Worm (Caenorhabditis elegans) whole organism, L3 larva: ENCODE data around the gene ttr-32.

Experiments used
- R02D3.7 ChIP-seq: fragments of 150-350 bp; optimal IDR thresholded peaks from 2 replicates; lab custom pipeline; 2014; ENCODE audit warnings: missing biosample characterization, missing genetic modification characterization
- ZK546.5 ChIP-seq: sonication (generic microtip); optimal IDR thresholded peaks from 2 replicates; lab custom pipeline; 2017; ENCODE audit warnings: missing biosample characterization, missing genetic modification characterization
- aly-2 ChIP-seq: fragments of 150-350 bp; optimal IDR thresholded peaks from 2 replicates; lab custom pipeline; 2014; ENCODE audit warnings: missing biosample characterization, missing genetic modification characterization
- ama-1 ChIP-seq: fragments of 150-350 bp; optimal IDR thresholded peaks from 2 replicates; lab custom pipeline; 2018
- ceh-16 ChIP-seq: sonication (generic microtip); optimal IDR thresholded peaks from 2 replicates; lab custom pipeline; 2017; ENCODE audit warnings: missing biosample characterization, missing genetic modification characterization
- ceh-28 ChIP-seq: fragments of 150-350 bp; optimal IDR thresholded peaks from 2 replicates; lab custom pipeline; 2014; ENCODE audit warnings: missing biosample characterization, missing genetic modification reagents, missing genetic modification characterization
- ceh-82 ChIP-seq: fragments of 150-350 bp; optimal IDR thresholded peaks from 2 replicates; lab custom pipeline; 2014; ENCODE audit warnings: missing biosample characterization, missing genetic modification characterization
- ceh-9 ChIP-seq: sonication (generic microtip); optimal IDR thresholded peaks from 2 replicates; lab custom pipeline; 2018; ENCODE audit warnings: missing biosample characterization, missing genetic modification characterization
- daf-12 ChIP-seq: fragments of 150-350 bp; optimal IDR thresholded peaks from 2 replicates; lab custom pipeline; 2014; ENCODE audit warnings: missing biosample characterization, missing genetic modification reagents, missing genetic modification characterization
- egl-27 ChIP-seq: sonication (generic microtip); optimal IDR thresholded peaks from 4 replicates; lab custom pipeline; 2017; ENCODE audit warnings: missing biosample characterization, missing genetic modification reagents, missing genetic modification characterization
- egl-5 ChIP-seq: fragments of 150-350 bp; optimal IDR thresholded peaks from 2 replicates; lab custom pipeline; 2017; ENCODE audit warnings: missing biosample characterization, missing genetic modification reagents, missing genetic modification characterization, inconsistent platforms
- elt-1 ChIP-seq: fragments of 150-350 bp; optimal IDR thresholded peaks from 2 replicates; lab custom pipeline; 2014; ENCODE audit warnings: missing biosample characterization, missing genetic modification characterization
- elt-2 ChIP-seq: sonication (generic microtip); optimal IDR thresholded peaks from 2 replicates; lab custom pipeline; 2016; ENCODE audit warnings: missing genetic modification reagents, mild to moderate bottlenecking, missing genetic modification characterization, missing compliant biosample characterization
- elt-3 ChIP-seq, 3 experiments: fragments of 150-350 bp in 1 of 3; sonication (generic microtip) in 2 of 3; optimal IDR thresholded peaks; 2 replicates in 2 of 3; 4 replicates in 1 of 3; lab custom pipeline; 2014 to 2017; ENCODE audit warnings: missing biosample characterization in 3 of 3, missing genetic modification characterization in 3 of 3
- eor-1 ChIP-seq, 2 experiments: fragments of 150-350 bp; optimal IDR thresholded peaks; 2 replicates each; lab custom pipeline; 2014 to 2018; ENCODE audit warnings: missing biosample characterization in 2 of 2, missing genetic modification characterization in 2 of 2
- fkh-10 ChIP-seq: sonication (generic microtip); optimal IDR thresholded peaks from 2 replicates; lab custom pipeline; 2017; ENCODE audit warnings: missing biosample characterization, missing genetic modification reagents, missing genetic modification characterization
- fkh-2 ChIP-seq: fragments of 150-350 bp; optimal IDR thresholded peaks from 2 replicates; lab custom pipeline; 2014; ENCODE audit warnings: missing biosample characterization, missing genetic modification reagents, missing genetic modification characterization
- fos-1 ChIP-seq: fragments of 150-350 bp; optimal IDR thresholded peaks from 2 replicates; lab custom pipeline; 2014; ENCODE audit warnings: missing biosample characterization, missing genetic modification characterization
- hmg-11 ChIP-seq: sonication (generic microtip); optimal IDR thresholded peaks from 2 replicates; lab custom pipeline; 2016; ENCODE audit warnings: missing genetic modification characterization, missing compliant biosample characterization
- jun-1 ChIP-seq: fragments of 150-350 bp; optimal IDR thresholded peaks from 2 replicates; lab custom pipeline; 2014; ENCODE audit warnings: missing biosample characterization, missing genetic modification reagents, missing genetic modification characterization
- lin-15B ChIP-seq: fragments of 150-350 bp; optimal IDR thresholded peaks from 2 replicates; lab custom pipeline; 2014; ENCODE audit warnings: missing biosample characterization, missing genetic modification characterization
- lin-39 ChIP-seq: fragments of 150-350 bp; optimal IDR thresholded peaks from 2 replicates; lab custom pipeline; 2018; ENCODE audit warnings: missing biosample characterization, missing genetic modification reagents, missing genetic modification characterization
- lsy-12 ChIP-seq: sonication (generic microtip); optimal IDR thresholded peaks from 2 replicates; lab custom pipeline; 2016; ENCODE audit warnings: mild to moderate bottlenecking, missing genetic modification characterization, missing compliant biosample characterization
- mdl-1 ChIP-seq: fragments of 150-350 bp; optimal IDR thresholded peaks from 2 replicates; lab custom pipeline; 2014; ENCODE audit warnings: missing biosample characterization, missing genetic modification characterization
- mml-1 ChIP-seq: fragments of 150-350 bp; sonication (generic microtip); optimal IDR thresholded peaks from 3 replicates; lab custom pipeline; 2014; ENCODE audit warnings: missing biosample characterization, missing genetic modification characterization
- nfya-1 ChIP-seq: sonication (generic microtip); optimal IDR thresholded peaks from 2 replicates; lab custom pipeline; 2017; ENCODE audit warnings: missing genetic modification characterization, mild to moderate bottlenecking, missing compliant biosample characterization, antibody characterized with exemption, moderate library complexity; ENCODE audit not compliant: insufficient read depth
- nhr-11 ChIP-seq: fragments of 150-350 bp; optimal IDR thresholded peaks from 2 replicates; lab custom pipeline; 2014; ENCODE audit warnings: missing biosample characterization, missing genetic modification characterization
- nhr-12 ChIP-seq: fragments of 150-350 bp; optimal IDR thresholded peaks from 2 replicates; lab custom pipeline; 2014; ENCODE audit warnings: missing biosample characterization, missing genetic modification characterization
- nhr-23 ChIP-seq: fragments of 150-350 bp; optimal IDR thresholded peaks from 2 replicates; lab custom pipeline; 2014; ENCODE audit warnings: missing biosample characterization, missing genetic modification reagents, missing genetic modification characterization
- nhr-237 ChIP-seq: fragments of 150-350 bp; optimal IDR thresholded peaks from 2 replicates; lab custom pipeline; 2014; ENCODE audit warnings: missing biosample characterization, missing genetic modification characterization
- nhr-25 ChIP-seq: sonication (generic microtip); optimal IDR thresholded peaks from 2 replicates; lab custom pipeline; 2017; ENCODE audit warnings: missing biosample characterization, missing genetic modification characterization
- nhr-28 ChIP-seq: fragments of 150-350 bp; optimal IDR thresholded peaks from 2 replicates; lab custom pipeline; 2014; ENCODE audit warnings: missing biosample characterization, missing genetic modification characterization
- nhr-43 ChIP-seq: sonication (generic microtip); optimal IDR thresholded peaks from 2 replicates; lab custom pipeline; 2016; ENCODE audit warnings: mild to moderate bottlenecking, missing genetic modification characterization, missing compliant biosample characterization; ENCODE audit not compliant: poor library complexity, severe bottlenecking
- nhr-67 ChIP-seq: fragments of 150-350 bp; optimal IDR thresholded peaks from 2 replicates; lab custom pipeline; 2014; ENCODE audit warnings: missing biosample characterization, missing genetic modification characterization
- nhr-76 ChIP-seq: fragments of 150-350 bp; sonication (generic microtip); optimal IDR thresholded peaks from 5 replicates; lab custom pipeline; 2014; ENCODE audit warnings: missing biosample characterization, missing genetic modification characterization
- nhr-77 ChIP-seq: fragments of 150-350 bp; optimal IDR thresholded peaks from 2 replicates; lab custom pipeline; 2014; ENCODE audit warnings: missing biosample characterization, missing genetic modification characterization
- pha-4 ChIP-seq: fragments of 150-350 bp; optimal IDR thresholded peaks from 2 replicates; lab custom pipeline; 2014; ENCODE audit warnings: missing biosample characterization, missing genetic modification reagents, missing genetic modification characterization
- pqm-1 ChIP-seq: fragments of 150-350 bp; optimal IDR thresholded peaks from 2 replicates; lab custom pipeline; 2017; ENCODE audit warnings: missing biosample characterization, missing genetic modification characterization, inconsistent platforms
- sea-2 ChIP-seq: fragments of 150-350 bp; sonication (generic microtip); optimal IDR thresholded peaks from 4 replicates; lab custom pipeline; 2014; ENCODE audit warnings: missing biosample characterization, missing genetic modification reagents, missing genetic modification characterization
- skn-1 ChIP-seq: fragments of 150-350 bp; optimal IDR thresholded peaks from 2 replicates; lab custom pipeline; 2014; ENCODE audit warnings: missing biosample characterization, missing genetic modification characterization
- snpc-4 ChIP-seq: fragments of 150-350 bp; optimal IDR thresholded peaks from 2 replicates; lab custom pipeline; 2014; ENCODE audit warnings: missing biosample characterization, missing genetic modification characterization
- tbx-2 ChIP-seq: sonication (generic microtip); optimal IDR thresholded peaks from 2 replicates; lab custom pipeline; 2016; ENCODE audit warnings: mild to moderate bottlenecking, missing genetic modification characterization, missing compliant biosample characterization
- unc-39 ChIP-seq: sonication (generic microtip); optimal IDR thresholded peaks from 4 replicates; lab custom pipeline; 2017; ENCODE audit warnings: missing biosample characterization, missing genetic modification characterization
- unc-62 ChIP-seq: fragments of 150-350 bp; sonication (generic microtip); optimal IDR thresholded peaks from 4 replicates; lab custom pipeline; 2014; ENCODE audit warnings: missing biosample characterization, missing genetic modification reagents, missing genetic modification characterization
- zag-1 ChIP-seq: fragments of 150-350 bp; optimal IDR thresholded peaks from 2 replicates; lab custom pipeline; 2014; ENCODE audit warnings: missing biosample characterization, missing genetic modification characterization
- ztf-11 ChIP-seq: fragments of 150-350 bp; optimal IDR thresholded peaks from 2 replicates; lab custom pipeline; 2014; ENCODE audit warnings: missing biosample characterization, missing genetic modification characterization
- ztf-4 ChIP-seq: fragments of 150-350 bp; optimal IDR thresholded peaks from 2 replicates; lab custom pipeline; 2014; ENCODE audit warnings: missing biosample characterization, missing genetic modification characterization

The ttr-32 gene

ce11 chrIII:7570083-7570695, 4.0 kb downstream of the ttr-32 start, which contains the start of gene R13A5.7 (continued):
- TF ChIP-seq egl-27 = peak; percentile 67
- TF ChIP-seq nhr-23 (tag; lab: Kevin White, UChicago) = peak; percentile 76
- TF ChIP-seq skn-1 (tag; lab: Kevin White, UChicago) = peak; percentile 43
- TF ChIP-seq mml-1 (tag; lab: Kevin White, UChicago) = no peak
- TF ChIP-seq jun-1 (tag; lab: Kevin White, UChicago) = peak; percentile 80

ce11 chrIII:7571726-7572125, 5.5 kb downstream of the ttr-32 start:
- TF ChIP-seq nhr-77 (tag; lab: Kevin White, UChicago) (peak; percentile 7), skn-1 (tag; lab: Kevin White, UChicago) (no peak)

ce11 chrIII:7572781-7573400, 6.7 kb downstream of the ttr-32 start, which contains the start of the genes rpl-9 and lpd-7:
Gene rpl-9, minus strand, starts transcription at chrIII:7572831.
Gene lpd-7, plus strand, starts transcription at chrIII:7573350.
- TF ChIP-seq egl-27 (no peak), nhr-25 (tag; lab: Kevin White, UChicago) (peak; percentile 96), nhr-23 (tag; lab: Kevin White, UChicago) (peak; percentile 91), nhr-76 (no peak), nhr-11 (tag; lab: Kevin White, UChicago) (peak; percentile 40), elt-2 (tag; lab: Kevin White, UChicago) (peak; percentile 53), jun-1 (tag; lab: Kevin White, UChicago) (no peak), daf-12 (tag; lab: Kevin White, UChicago) (no peak), zag-1 (no peak), egl-5 (tag; lab: Kevin White, UChicago) (peak; percentile 7), skn-1 (tag; lab: Kevin White, UChicago) (peak; percentile 50), fos-1 (no peak), nhr-77 (tag; lab: Kevin White, UChicago) (no peak), nhr-28 (tag; lab: Kevin White, UChicago) (no peak), lsy-12 (peak; percentile 62), unc-39 (no peak), aly-2 (tag; lab: Kevin White, UChicago) (no peak), lin-39 (peak; percentile 94), hmg-11 (tag; lab: Kevin White, UChicago) (peak; percentile 78), fkh-10 (peak; percentile 11), lin-15B (tag; lab: Kevin White, UChicago) (peak; percentile 84), eor-1 (tag; optimal IDR thresholded peaks at IDR 0.05; lab: Kevin White, UChicago) (no peak), pha-4 (tag; lab: Kevin White, UChicago) (peak; percentile 91), pqm-1 (tag; lab: Kevin White, UChicago) (peak; percentile 61), ceh-9 (no peak), fkh-2 (tag; lab: Kevin White, UChicago) (no peak), ceh-28 (tag; lab: Kevin White, UChicago) (peak; percentile 32), snpc-4 (tag; lab: Kevin White, UChicago) (peak; percentile 55), ceh-82 (no peak), ama-1 (peak; percentile 57), tbx-2 (no peak), mml-1 (tag; lab: Kevin White, UChicago) (no peak), sea-2 (GFP tag; lab: Kevin White, UChicago) (no peak), mdl-1 (no peak), R02D3.7 (tag; lab: Kevin White, UChicago) (peak; percentile 65), unc-62 (GFP tag; lab: Kevin White, UChicago) (no peak), elt-3 (tag; optimal IDR thresholded peaks at IDR 0.05; lab: Kevin White, UChicago) (no peak), ztf-11 (tag; lab: Kevin White, UChicago) (no peak), ceh-16 (no peak), ZK546.5 (no peak), nhr-12 (tag; lab: Kevin White, UChicago) (no peak), nhr-67 (no peak), nfya-1 (tag; lab: Kevin White, UChicago) (peak; percentile 93), nhr-237 (tag; lab: Kevin White, UChicago) (no peak), elt-1 (tag; lab: Kevin White, UChicago) (peak; percentile 38), ztf-4 (tag; lab: Kevin White, UChicago) (no peak), nhr-43 (peak; percentile 71)
- TF ChIP-seq, all 47 proteins: peak for 20
